Worm (Caenorhabditis elegans) whole organism, L3 larva: Measurements from ENCODE around the gene srw-144.

ENCODE experiments used
- R02D3.7 ChIP-seq: fragments of 150-350 bp; optimal IDR thresholded peaks from 2 replicates; lab custom pipeline; 2014; ENCODE audit warnings: missing biosample characterization, missing genetic modification characterization
- ama-1 ChIP-seq: fragments of 150-350 bp; optimal IDR thresholded peaks from 2 replicates; lab custom pipeline; 2018
- ceh-82 ChIP-seq: fragments of 150-350 bp; optimal IDR thresholded peaks from 2 replicates; lab custom pipeline; 2014; ENCODE audit warnings: missing biosample characterization, missing genetic modification characterization
- fos-1 ChIP-seq: fragments of 150-350 bp; optimal IDR thresholded peaks from 2 replicates; lab custom pipeline; 2014; ENCODE audit warnings: missing biosample characterization, missing genetic modification characterization
- nhr-11 ChIP-seq: fragments of 150-350 bp; optimal IDR thresholded peaks from 2 replicates; lab custom pipeline; 2014; ENCODE audit warnings: missing biosample characterization, missing genetic modification characterization
- nhr-237 ChIP-seq: fragments of 150-350 bp; optimal IDR thresholded peaks from 2 replicates; lab custom pipeline; 2014; ENCODE audit warnings: missing biosample characterization, missing genetic modification characterization
- nhr-67 ChIP-seq: fragments of 150-350 bp; optimal IDR thresholded peaks from 2 replicates; lab custom pipeline; 2014; ENCODE audit warnings: missing biosample characterization, missing genetic modification characterization
- nhr-76 ChIP-seq: fragments of 150-350 bp; sonication (generic microtip); optimal IDR thresholded peaks from 5 replicates; lab custom pipeline; 2014; ENCODE audit warnings: missing biosample characterization, missing genetic modification characterization
- ztf-11 ChIP-seq: fragments of 150-350 bp; optimal IDR thresholded peaks from 2 replicates; lab custom pipeline; 2014; ENCODE audit warnings: missing biosample characterization, missing genetic modification characterization
- ztf-4 ChIP-seq: fragments of 150-350 bp; optimal IDR thresholded peaks from 2 replicates; lab custom pipeline; 2014; ENCODE audit warnings: missing biosample characterization, missing genetic modification characterization

- TF ChIP-seq ceh-82 (no peak), ama-1 (lab: Kevin White, UChicago) (no peak), ztf-11 (tag; lab: Kevin White, UChicago) (no peak), R02D3.7 (tag; lab: Kevin White, UChicago) (no peak), nhr-67 (tag; lab: Kevin White, UChicago) (no peak), nhr-11 (tag; lab: Kevin White, UChicago) (no peak), fos-1 (no peak), nhr-237 (no peak), nhr-76 (tag; lab: Kevin White, UChicago) (no peak), ztf-4 (tag; lab: Kevin White, UChicago) (no peak)
These were observed 33.0 kb upstream of the srw-144 start, which contains the start of gene srw-115 for ce11 chrV:2993816-2994215.
